Fruit fly (Drosophila melanogaster) whole organism, adult: ENCODE measurements around the gene Pbgs.

ENCODE experiments used
- CG11617 ChIP-seq: fragments of 200-800 bp; sonication (Bioruptor generic); optimal IDR thresholded peaks from 2 replicates; lab custom pipeline; 2017; ENCODE audit warnings: mild to moderate bottlenecking, missing biosample characterization, missing genetic modification reagents, missing genetic modification characterization
- CG7101 ChIP-seq: fragments of 200-800 bp; sonication (Bioruptor generic); optimal IDR thresholded peaks from 2 replicates; lab custom pipeline; 2018; ENCODE audit warnings: missing biosample characterization, mild to moderate bottlenecking, missing genetic modification characterization, moderate library complexity
- Crg-1 ChIP-seq: fragments of 200-800 bp; sonication (Bioruptor generic); optimal IDR thresholded peaks from 2 replicates; lab custom pipeline; 2016; ENCODE audit warnings: missing biosample characterization, missing genetic modification characterization
- Hr96 ChIP-seq: fragments of 200-800 bp; sonication (Bioruptor generic); optimal IDR thresholded peaks from 2 replicates; lab custom pipeline; 2016; ENCODE audit warnings: missing biosample characterization, missing genetic modification characterization
- Mnt ChIP-seq: fragments of 200-800 bp; sonication (Bioruptor generic); optimal IDR thresholded peaks from 2 replicates; lab custom pipeline; 2016; ENCODE audit warnings: missing biosample characterization, mild to moderate bottlenecking, missing genetic modification characterization
- kay ChIP-seq: fragments of 200-800 bp; sonication (Bioruptor generic); peaks from one replicate; lab custom pipeline; 2016; ENCODE audit warnings: missing biosample characterization, missing genetic modification characterization, borderline replicate concordance
- ovo ChIP-seq: fragments of 200-800 bp; sonication (Bioruptor generic); optimal IDR thresholded peaks from 2 replicates; lab custom pipeline; 2016; ENCODE audit warnings: missing biosample characterization, missing genetic modification characterization
- toe ChIP-seq: fragments of 200-800 bp; sonication (Bioruptor generic); optimal IDR thresholded peaks from 2 replicates; lab custom pipeline; 2016; ENCODE audit warnings: missing biosample characterization, missing genetic modification characterization

dm6 chr3L:12227219-12227618 is 43.9 kb downstream of the Pbgs start:
- TF ChIP-seq ovo (GFP tag; lab: Kevin White, UChicago) = no peak
- no peak for TF ChIP-seq Mnt
- TF ChIP-seq Crg-1 (GFP tag; lab: Kevin White, UChicago) = no peak
- TF ChIP-seq CG7101 = no peak
- TF ChIP-seq toe (GFP tag; lab: Kevin White, UChicago) = no peak
- TF ChIP-seq Hr96 (GFP tag; lab: Kevin White, UChicago) = no peak
- TF ChIP-seq CG11617 = no peak
- no peak for TF ChIP-seq kay
